Worm (Caenorhabditis elegans): ENCODE results near the gene psf-1.
"Not testable (repeated sequence)": the region's sequence is repeated elsewhere in the genome, so short reads cannot be mapped to it uniquely, and the experiment has no call there.

The psf-1 gene

ce11 chrII:9981760-9982159, 13.3 kb downstream of the psf-1 start, which contains the start of gene sdz-38:
Gene sdz-38, minus strand, starts transcription at chrII:9981860.
- no peak for TF ChIP-seq him-1 (tag; optimal IDR thresholded peaks at IDR 0.05)

ce11 chrII:9982437-9982836, 14.0 kb downstream of the psf-1 start:
- TF ChIP-seq dao-5 (tag; optimal IDR thresholded peaks at IDR 0.05) (no peak), him-1 (tag; optimal IDR thresholded peaks at IDR 0.05) (no peak), W03F9.2 (tag; optimal IDR thresholded peaks at IDR 0.05) (no peak)

ce11 chrII:9984866-9985336, 16.4 kb downstream of the psf-1 start:
- TF ChIP-seq W03F9.2 (tag; optimal IDR thresholded peaks at IDR 0.05): no peak
- TF ChIP-seq him-1 (tag; optimal IDR thresholded peaks at IDR 0.05): no peak
- TF ChIP-seq dao-5 (tag; optimal IDR thresholded peaks at IDR 0.05): no peak

- TF ChIP-seq him-1 (tag; optimal IDR thresholded peaks at IDR 0.05) (no peak), W03F9.2 (tag; optimal IDR thresholded peaks at IDR 0.05) (no peak), dao-5 (tag; optimal IDR thresholded peaks at IDR 0.05) (no peak)
These were observed 18.4 kb downstream of the psf-1 start for ce11 chrII:9986635-9987575.

- no peak for TF ChIP-seq him-1 (tag; optimal IDR thresholded peaks at IDR 0.05)
- TF ChIP-seq W03F9.2 (tag; optimal IDR thresholded peaks at IDR 0.05): no peak
- no peak for TF ChIP-seq dao-5 (tag; optimal IDR thresholded peaks at IDR 0.05)
These were observed 20.1 kb downstream of the psf-1 start for ce11 chrII:9988620-9989019.

ce11 chrII:9989533-9989932, 21.1 kb downstream of the psf-1 start:
- no peak for TF ChIP-seq him-1 (tag; optimal IDR thresholded peaks at IDR 0.05)
- no peak for TF ChIP-seq W03F9.2 (tag; optimal IDR thresholded peaks at IDR 0.05)
- no peak for TF ChIP-seq dao-5 (tag; optimal IDR thresholded peaks at IDR 0.05)

ce11 chrII:9990812-9991211, 22.3 kb downstream of the psf-1 start, which contains the start of gene lec-3:
Gene lec-3, plus strand, starts transcription at chrII:9991112.
- TF ChIP-seq dao-5 (tag; optimal IDR thresholded peaks at IDR 0.05) (no peak), W03F9.2 (tag; optimal IDR thresholded peaks at IDR 0.05) (no peak), him-1 (tag; optimal IDR thresholded peaks at IDR 0.05) (no peak)

ce11 chrII:9992474-9992873, 24.0 kb downstream of the psf-1 start:
- TF ChIP-seq him-1 (tag; optimal IDR thresholded peaks at IDR 0.05) (no peak), W03F9.2 (tag; optimal IDR thresholded peaks at IDR 0.05) (no peak), dao-5 (tag; optimal IDR thresholded peaks at IDR 0.05) (no peak)

- TF ChIP-seq W03F9.2 (tag; optimal IDR thresholded peaks at IDR 0.05) (no peak), dao-5 (tag; optimal IDR thresholded peaks at IDR 0.05) (no peak), him-1 (tag; optimal IDR thresholded peaks at IDR 0.05) (no peak)
These were observed 26.2 kb downstream of the psf-1 start for ce11 chrII:9994679-9995078.

ce11 chrII:10001065-10001464, 32.6 kb downstream of the psf-1 start, which contains the start of gene nlt-1:
Gene nlt-1, minus strand, starts transcription at chrII:10001142.
- TF ChIP-seq him-1 (tag; optimal IDR thresholded peaks at IDR 0.05) (no peak), dao-5 (tag; optimal IDR thresholded peaks at IDR 0.05) (no peak), W03F9.2 (tag; optimal IDR thresholded peaks at IDR 0.05) (no peak)

ce11 chrII:10001546-10001945, 33.1 kb downstream of the psf-1 start, which contains the start of gene ZK892.3:
Gene ZK892.3, plus strand, starts transcription at chrII:10001846.
- TF ChIP-seq dao-5 (tag; optimal IDR thresholded peaks at IDR 0.05): no peak
- TF ChIP-seq him-1 (tag; optimal IDR thresholded peaks at IDR 0.05): no peak
- TF ChIP-seq W03F9.2 (tag; optimal IDR thresholded peaks at IDR 0.05): no peak

ce11 chrII:10006266-10006665, 37.8 kb downstream of the psf-1 start, which contains the start of gene ZK892.4:
Gene ZK892.4, plus strand, starts transcription at chrII:10006566.
- TF ChIP-seq W03F9.2, dao-5, him-1 (tag; optimal IDR thresholded peaks at IDR 0.05): not testable (repeated sequence)

ce11 chrII:10007917-10008316, 39.4 kb downstream of the psf-1 start, which contains the start of gene ZK892.5:
Gene ZK892.5, plus strand, starts transcription at chrII:10008217.
- no peak for TF ChIP-seq dao-5 (tag; optimal IDR thresholded peaks at IDR 0.05)
- TF ChIP-seq him-1 (tag; optimal IDR thresholded peaks at IDR 0.05): no peak
- TF ChIP-seq W03F9.2 (tag; optimal IDR thresholded peaks at IDR 0.05): no peak

- TF ChIP-seq W03F9.2 (tag; optimal IDR thresholded peaks at IDR 0.05) (no peak), dao-5 (tag; optimal IDR thresholded peaks at IDR 0.05) (no peak), him-1 (tag; optimal IDR thresholded peaks at IDR 0.05) (no peak)
These were observed 40.1 kb downstream of the psf-1 start for ce11 chrII:10008552-10008951.
